Worm (Caenorhabditis elegans) whole organism, midembryonic: ENCODE measurements around the gene F56D6.21.
A peak's percentile ranks its signal among the peaks of the same experiment; 100 is the strongest.

Experiments used
- T22C8.4 ChIP-seq: fragments of 200-800 bp; sonication (Bioruptor generic); IDR thresholded peaks from 2 replicates; pipeline ENCODE4 v1.3.6; 2022; ENCODE audit warnings: missing genetic modification characterization, missing compliant biosample characterization
- cog-1 ChIP-seq: sonication (generic microtip); optimal IDR thresholded peaks from 2 replicates; lab custom pipeline; 2016; ENCODE audit warnings: missing genetic modification characterization, missing compliant biosample characterization
- flt-1 ChIP-seq: fragments of 200-800 bp; sonication (Bioruptor generic); IDR thresholded peaks from 2 replicates; pipeline ENCODE4 v1.3.6; 2022; ENCODE audit warnings: missing genetic modification characterization, missing compliant biosample characterization
- med-1 ChIP-seq: sonication (generic microtip); optimal IDR thresholded peaks from 2 replicates; lab custom pipeline; 2017; ENCODE audit warnings: missing genetic modification characterization, mild to moderate bottlenecking, missing compliant biosample characterization, antibody characterized with exemption, missing genetic modification reagents; ENCODE audit not compliant: insufficient read depth
- ref-1 ChIP-seq: fragments of 200-800 bp; sonication (Bioruptor generic); conservative IDR thresholded peaks from 2 replicates; pipeline ENCODE4 v1.3.6; 2022; ENCODE audit warnings: missing genetic modification reagents, missing genetic modification characterization, missing compliant biosample characterization
- tab-1 ChIP-seq: fragments of 200-800 bp; sonication (Bioruptor generic); IDR thresholded peaks from 2 replicates; pipeline ENCODE4 v1.3.6; 2022; ENCODE audit warnings: missing genetic modification characterization, missing compliant biosample characterization
- ztf-29 ChIP-seq: fragments of 200-800 bp; sonication (Bioruptor generic); IDR thresholded peaks from 2 replicates; pipeline ENCODE4 v1.3.6; 2022; ENCODE audit warnings: missing genetic modification reagents, missing genetic modification characterization, missing compliant biosample characterization

DNA sequence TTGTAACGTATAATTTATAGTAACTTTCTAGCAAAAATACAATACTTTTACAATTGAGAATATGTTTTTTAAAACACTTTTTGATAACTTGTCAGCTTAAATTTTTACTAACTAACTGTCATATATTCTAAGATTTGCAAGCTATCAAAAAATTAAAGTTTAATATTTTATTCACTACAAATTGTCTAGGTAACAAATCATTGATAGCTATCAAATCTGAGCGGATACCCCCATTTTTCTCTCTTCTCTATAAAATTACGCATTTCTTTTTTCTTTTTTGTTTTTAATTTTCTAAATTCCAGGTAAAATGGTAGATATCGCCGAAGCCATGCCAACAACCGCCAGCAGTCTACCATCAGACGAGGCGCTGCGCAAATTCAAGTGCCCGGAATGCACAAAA is 49.2 kb upstream of the F56D6.21 start, which contains the start of gene zag-1:
- TF ChIP-seq ref-1 (GFP tag; lab: Robert Waterston, UW), result no peak
- TF ChIP-seq tab-1 (GFP tag; lab: Robert Waterston, UW), result no peak
- no peak for TF ChIP-seq cog-1 (tag; lab: Kevin White, UChicago)
- no peak for TF ChIP-seq T22C8.4
- TF ChIP-seq ztf-29 (GFP tag; lab: Robert Waterston, UW), result no peak
- no peak for TF ChIP-seq med-1 (GFP tag; lab: Kevin White, UChicago)
- TF ChIP-seq flt-1 (GFP tag; lab: Robert Waterston, UW), result 0 out of 2 replicates have a peak, but pooled peaks have one; percentile 14
